Fruit fly (Drosophila melanogaster) whole organism, wandering third instar larva: ENCODE measurements around the gene Fum3.

Experiments
- HLH106 ChIP-seq: fragments of 200-800 bp; optimal IDR thresholded peaks from 3 replicates; lab custom pipeline; 2019; ENCODE audit warnings: missing biosample characterization, mild to moderate bottlenecking, missing genetic modification characterization, moderate library complexity
- Hr78 ChIP-seq: fragments of >200 bp; optimal IDR thresholded peaks from 2 replicates; lab custom pipeline; 2017; ENCODE audit warnings: missing biosample characterization, missing genetic modification characterization
- Mio ChIP-seq: sonication (Bioruptor generic); optimal IDR thresholded peaks from 2 replicates; lab custom pipeline; 2016; ENCODE audit warnings: missing biosample characterization, missing genetic modification characterization
- Sp1 ChIP-seq: fragments of 200-800 bp; sonication (Bioruptor generic); optimal IDR thresholded peaks from 3 replicates; lab custom pipeline; 2019; ENCODE audit warnings: missing biosample characterization, mild to moderate bottlenecking, missing genetic modification characterization, moderate library complexity
- brk ChIP-seq: fragments of 200-800 bp; sonication (Bioruptor generic); optimal IDR thresholded peaks from 2 replicates; lab custom pipeline; 2016; ENCODE audit warnings: missing biosample characterization, mild to moderate bottlenecking, missing genetic modification characterization
- dmrt93B ChIP-seq: fragments of 200-800 bp; sonication (Bioruptor generic); optimal IDR thresholded peaks from 2 replicates; lab custom pipeline; 2018; ENCODE audit warnings: missing biosample characterization, mild to moderate bottlenecking, missing genetic modification characterization
- pan ChIP-seq: fragments of >200 bp; optimal IDR thresholded peaks from 2 replicates; lab custom pipeline; 2017
- psq ChIP-seq: fragments of 200-800 bp; sonication (Bioruptor generic); optimal IDR thresholded peaks from 3 replicates; lab custom pipeline; 2017; ENCODE audit warnings: missing biosample characterization, mild to moderate bottlenecking, missing genetic modification characterization, moderate library complexity

- TF ChIP-seq pan (lab: Kevin White, UChicago) (no peak), brk (no peak), psq (GFP tag; lab: Kevin White, UChicago) (no peak), HLH106 (peak; percentile 3), Hr78 (no peak), Sp1 (GFP tag; lab: Kevin White, UChicago) (no peak), dmrt93B (no peak), Mio (GFP tag; lab: Kevin White, UChicago) (no peak)
Measured at dm6 chr3L:11439570-11439969, 26.1 kb downstream of the Fum3 start.
